Worm (Caenorhabditis elegans): ENCODE results near the gene F47G3.3.

The F47G3.3 gene

ce11 chrX:2342859-2343258 lies 32.9 kb upstream of the F47G3.3 start, which contains the start of gene nlp-23:
TSS of gene nlp-23 (minus strand) at chrX:2342959.
- no peak for TF ChIP-seq M03D4.4 (tag; optimal IDR thresholded peaks at IDR 0.05)
- TF ChIP-seq blmp-1 (tag; optimal IDR thresholded peaks at IDR 0.05): no peak
- TF ChIP-seq ceh-39 (tag; optimal IDR thresholded peaks at IDR 0.05): no peak
- TF ChIP-seq nhr-76 (tag; optimal IDR thresholded peaks at IDR 0.05): no peak
- no peak for TF ChIP-seq sptf-1 (tag; optimal IDR thresholded peaks at IDR 0.05)
- TF ChIP-seq nhr-28 (tag; optimal IDR thresholded peaks at IDR 0.05): no peak
- no peak for TF ChIP-seq cnd-1 (tag; optimal IDR thresholded peaks at IDR 0.05)
- no peak for TF ChIP-seq elt-1 (tag; optimal IDR thresholded peaks at IDR 0.05; ENCODE audit: borderline replicate concordance, insufficient read depth)
- no peak for TF ChIP-seq mab-5 (tag; optimal IDR thresholded peaks at IDR 0.05)
- TF ChIP-seq lsy-2 (tag; optimal IDR thresholded peaks at IDR 0.05): no peak
- TF ChIP-seq drap-1 (GFP tag; optimal IDR thresholded peaks at IDR 0.05): no peak
- TF ChIP-seq unc-120 (tag; optimal IDR thresholded peaks at IDR 0.05; ENCODE audit: poor library complexity, severe bottlenecking): no peak

ce11 chrX:2344104-2344503 lies 31.7 kb upstream of the F47G3.3 start:
- TF ChIP-seq cnd-1 (tag; optimal IDR thresholded peaks at IDR 0.05) (no peak), ceh-43 (GFP tag; optimal IDR thresholded peaks at IDR 0.05) (no peak), snpc-4 (tag; optimal IDR thresholded peaks at IDR 0.05) (no peak), zip-8 (tag; optimal IDR thresholded peaks at IDR 0.05) (no peak)

ce11 chrX:2344666-2345065 lies 31.1 kb upstream of the F47G3.3 start, which contains the start of gene nlp-2:
TSS of gene nlp-2 (minus strand) at chrX:2344766.
- TF ChIP-seq nhr-2 (tag; optimal IDR thresholded peaks at IDR 0.05): no peak
- no peak for TF ChIP-seq drap-1 (GFP tag; optimal IDR thresholded peaks at IDR 0.05)
- no peak for TF ChIP-seq nhr-12 (tag; optimal IDR thresholded peaks at IDR 0.05)
- no peak for TF ChIP-seq unc-39 (tag; optimal IDR thresholded peaks at IDR 0.05)
- no peak for TF ChIP-seq cnd-1 (tag; optimal IDR thresholded peaks at IDR 0.05)
- TF ChIP-seq ham-2 (GFP tag; optimal IDR thresholded peaks at IDR 0.05): no peak
- no peak for TF ChIP-seq ces-1 (GFP tag; optimal IDR thresholded peaks at IDR 0.05)
- no peak for TF ChIP-seq blmp-1 (tag; optimal IDR thresholded peaks at IDR 0.05)

- no peak for TF ChIP-seq ceh-39 (tag; optimal IDR thresholded peaks at IDR 0.05)
- no peak for TF ChIP-seq zip-8 (tag; optimal IDR thresholded peaks at IDR 0.05)
- no peak for TF ChIP-seq cnd-1 (tag; optimal IDR thresholded peaks at IDR 0.05)
- no peak for TF ChIP-seq ces-1 (GFP tag; optimal IDR thresholded peaks at IDR 0.05)
- peak; percentile 16 for TF ChIP-seq unc-120 (tag; optimal IDR thresholded peaks at IDR 0.05; ENCODE audit: poor library complexity, severe bottlenecking)
- TF ChIP-seq unc-62 (GFP tag; optimal IDR thresholded peaks at IDR 0.05): peak; percentile 80
Observed at ce11 chrX:2347962-2348361, 27.8 kb upstream of the F47G3.3 start.

- no peak for TF ChIP-seq flh-1 (GFP tag; optimal IDR thresholded peaks at IDR 0.05)
- no peak for TF ChIP-seq unc-62 (GFP tag; optimal IDR thresholded peaks at IDR 0.05)
- no peak for TF ChIP-seq zip-8 (tag; optimal IDR thresholded peaks at IDR 0.05)
- TF ChIP-seq ceh-39 (tag; optimal IDR thresholded peaks at IDR 0.05): no peak
- no peak for TF ChIP-seq ztf-11 (tag; optimal IDR thresholded peaks at IDR 0.05)
- no peak for TF ChIP-seq lsy-2 (tag; optimal IDR thresholded peaks at IDR 0.05)
- no peak for TF ChIP-seq ham-2 (GFP tag; optimal IDR thresholded peaks at IDR 0.05)
- TF ChIP-seq lin-32 (GFP tag; optimal IDR thresholded peaks at IDR 0.05): no peak
- no peak for TF ChIP-seq sem-2 (GFP tag; optimal IDR thresholded peaks at IDR 0.05)
- TF ChIP-seq unc-120 (tag; optimal IDR thresholded peaks at IDR 0.05; ENCODE audit: poor library complexity, severe bottlenecking): no peak
- no peak for TF ChIP-seq snpc-4 (tag; optimal IDR thresholded peaks at IDR 0.05)
- TF ChIP-seq drap-1 (GFP tag; optimal IDR thresholded peaks at IDR 0.05): no peak
- TF ChIP-seq elt-1 (tag; optimal IDR thresholded peaks at IDR 0.05; ENCODE audit: borderline replicate concordance, insufficient read depth): no peak
- no peak for TF ChIP-seq ceh-43 (GFP tag; optimal IDR thresholded peaks at IDR 0.05)
- TF ChIP-seq nhr-237 (tag; optimal IDR thresholded peaks at IDR 0.05): no peak
- TF ChIP-seq bed-3 (GFP tag; optimal IDR thresholded peaks at IDR 0.05): no peak
Observed at ce11 chrX:2352929-2353328, 22.9 kb upstream of the F47G3.3 start.

ce11 chrX:2359797-2360196 lies 16.0 kb upstream of the F47G3.3 start, which contains the start of gene lgc-40:
TSS of gene lgc-40 (plus strand) at chrX:2360097.
- TF ChIP-seq drap-1 (GFP tag; optimal IDR thresholded peaks at IDR 0.05) (no peak), M03D4.4 (tag; optimal IDR thresholded peaks at IDR 0.05) (no peak), ham-2 (GFP tag; optimal IDR thresholded peaks at IDR 0.05) (no peak), zip-8 (tag; optimal IDR thresholded peaks at IDR 0.05) (no peak), hlh-1 (tag; optimal IDR thresholded peaks at IDR 0.05) (no peak), nhr-2 (tag; optimal IDR thresholded peaks at IDR 0.05) (no peak), lsy-2 (tag; optimal IDR thresholded peaks at IDR 0.05) (no peak), lin-32 (GFP tag; optimal IDR thresholded peaks at IDR 0.05) (no peak), nhr-28 (tag; optimal IDR thresholded peaks at IDR 0.05) (no peak), nhr-12 (tag; optimal IDR thresholded peaks at IDR 0.05) (no peak), unc-62 (GFP tag; optimal IDR thresholded peaks at IDR 0.05) (no peak), snpc-4 (tag; optimal IDR thresholded peaks at IDR 0.05) (no peak), bed-3 (GFP tag; optimal IDR thresholded peaks at IDR 0.05) (no peak), pha-4 (tag; optimal IDR thresholded peaks at IDR 0.05) (no peak), nhr-76 (tag; optimal IDR thresholded peaks at IDR 0.05) (no peak), ceh-39 (tag; optimal IDR thresholded peaks at IDR 0.05) (no peak), ztf-11 (tag; optimal IDR thresholded peaks at IDR 0.05) (no peak)
